Fruit fly (Drosophila melanogaster): Measurements from ENCODE around the gene FER.

Gene FER

DNA sequence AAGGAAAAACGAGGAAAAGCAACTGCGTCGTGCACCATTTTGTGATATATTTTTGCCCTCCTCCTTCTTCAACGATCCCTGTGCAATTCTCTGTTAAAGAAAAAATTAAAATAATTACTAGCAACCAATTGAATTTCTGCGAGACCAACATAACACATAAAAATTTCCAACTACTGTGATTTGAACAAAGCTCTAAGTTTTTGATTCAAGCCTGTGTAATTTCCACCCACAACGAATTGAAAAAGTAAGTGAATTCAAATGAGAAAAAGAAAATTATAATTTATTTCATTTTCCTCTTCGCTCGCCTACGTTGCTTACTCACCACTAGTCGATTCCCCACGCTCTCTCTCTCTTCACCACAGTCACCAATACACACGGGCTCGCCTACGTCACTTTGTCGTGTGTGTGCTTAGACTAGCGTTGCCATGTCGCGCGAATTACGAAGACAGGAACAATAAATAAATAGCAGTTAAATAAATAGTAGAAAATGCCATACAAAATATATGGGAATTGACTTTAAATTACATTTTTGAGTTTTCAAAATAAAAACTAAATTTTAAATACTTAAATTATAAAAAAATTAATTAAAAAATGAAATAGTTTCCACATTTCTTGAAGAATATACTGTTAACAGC lies 52.0 kb downstream of the FER start (continued):
- TF ChIP-seq CG17186 (GFP tag; optimal IDR thresholded peaks at IDR 0.05), result no peak
- peak; percentile 58 for TF ChIP-seq nerfin-1 (tag; optimal IDR thresholded peaks at IDR 0.05)
- TF ChIP-seq bbx (GFP tag; IDR thresholded peaks at IDR 0.05; ENCODE audit: partially characterized antibody), result no peak
- TF ChIP-seq CG15514 (GFP tag; optimal IDR thresholded peaks at IDR 0.05), result peak; percentile 69
- TF ChIP-seq cg (GFP tag; optimal IDR thresholded peaks at IDR 0.05), result peak; percentile 79
- peak; percentile 85 for TF ChIP-seq ash1 (GFP tag; optimal IDR thresholded peaks at IDR 0.05)
- TF ChIP-seq CG32532 (GFP tag; IDR thresholded peaks at IDR 0.05), result 0 out of 2 replicates have a peak, but pooled peaks have one; percentile 15
- TF ChIP-seq H15 (GFP tag; IDR thresholded peaks at IDR 0.05), result no peak
- TF ChIP-seq Hmx (GFP tag; optimal IDR thresholded peaks at IDR 0.05), result no peak
- TF ChIP-seq H2.0 (GFP tag; IDR thresholded peaks at IDR 0.05), result no peak
- TF ChIP-seq fd96Cb (tag; optimal IDR thresholded peaks at IDR 0.05), result no peak
- TF ChIP-seq CG12236 (GFP tag; optimal IDR thresholded peaks at IDR 0.05), result no peak
- TF ChIP-seq CG10321 (GFP tag; IDR thresholded peaks at IDR 0.05), result no peak
- no peak for TF ChIP-seq ken (GFP tag; IDR thresholded peaks at IDR 0.05)
- no peak for TF ChIP-seq rib (GFP tag; IDR thresholded peaks at IDR 0.05)
- peak; percentile 70 for TF ChIP-seq Asciz (GFP tag; optimal IDR thresholded peaks at IDR 0.05)
- no peak for TF ChIP-seq CG4282 (GFP tag; optimal IDR thresholded peaks at IDR 0.05)
- TF ChIP-seq sim (GFP tag; IDR thresholded peaks at IDR 0.05), result no peak
- peak; percentile 39 for TF ChIP-seq CG4854 (GFP tag; optimal IDR thresholded peaks at IDR 0.05)
- TF ChIP-seq toy (GFP tag; IDR thresholded peaks at IDR 0.05), result no peak
- peak; percentile 20 for TF ChIP-seq CG10654 (GFP tag; optimal IDR thresholded peaks at IDR 0.05)
- TF ChIP-seq CTCF (GFP tag; optimal IDR thresholded peaks at IDR 0.05), result peak; percentile 40
- TF ChIP-seq nau (GFP tag; optimal IDR thresholded peaks at IDR 0.05), result peak; percentile 24
- no peak for TF ChIP-seq CG10565 (GFP tag; optimal IDR thresholded peaks at IDR 0.05)
- no peak for TF ChIP-seq CG18764 (GFP tag; optimal IDR thresholded peaks at IDR 0.05)
- no peak for TF ChIP-seq sima (GFP tag; optimal IDR thresholded peaks at IDR 0.05)
- TF ChIP-seq croc (GFP tag; conservative IDR thresholded peaks at IDR 0.05), result no peak
- no peak for TF ChIP-seq Usf (GFP tag; optimal IDR thresholded peaks at IDR 0.05)
- no peak for TF ChIP-seq Dref (GFP tag; IDR thresholded peaks at IDR 0.05)
- TF ChIP-seq z (GFP tag; IDR thresholded peaks at IDR 0.05), result no peak
- TF ChIP-seq Atf6 (GFP tag; IDR thresholded peaks at IDR 0.05), result peak; percentile 53; the same call in 1 of the 2 replicates
- TF ChIP-seq CG11696 (GFP tag; IDR thresholded peaks at IDR 0.05), result no peak
- TF ChIP-seq fu2 (GFP tag; optimal IDR thresholded peaks at IDR 0.05), result no peak
- TF ChIP-seq CG14014 (GFP tag; IDR thresholded peaks at IDR 0.05), result peak; percentile 11; the same call in 1 of the 2 replicates
- no peak for TF ChIP-seq bowl (GFP tag; IDR thresholded peaks at IDR 0.05)
- TF ChIP-seq onecut (GFP tag; IDR thresholded peaks at IDR 0.05), result peak; percentile 50
- TF ChIP-seq prd (optimal IDR thresholded peaks at IDR 0.05), result no peak
- no peak for TF ChIP-seq prd (GFP tag; IDR thresholded peaks at IDR 0.05)
- peak; percentile 69 for TF ChIP-seq CG12071 (GFP tag; optimal IDR thresholded peaks at IDR 0.05)
- TF ChIP-seq CG1024 (GFP tag; IDR thresholded peaks at IDR 0.05), result no peak
- TF ChIP-seq Pdp1 (GFP tag; optimal IDR thresholded peaks at IDR 0.05), result peak in 1 of 2 experiments; percentile 37
- TF ChIP-seq CG4730 (GFP tag; IDR thresholded peaks at IDR 0.05), result no peak
- no peak for TF ChIP-seq CG4360 (GFP tag; IDR thresholded peaks at IDR 0.05)
- TF ChIP-seq zen (tag; optimal IDR thresholded peaks at IDR 0.05), result no peak
- no peak for TF ChIP-seq ewg (GFP tag; optimal IDR thresholded peaks at IDR 0.05)
- no peak for TF ChIP-seq klu (GFP tag; IDR thresholded peaks at IDR 0.05)
- no peak for TF ChIP-seq sna (GFP tag; IDR thresholded peaks at IDR 0.05; ENCODE audit: partially characterized antibody)
- peak; percentile 60 for TF ChIP-seq MTF-1 (GFP tag; optimal IDR thresholded peaks at IDR 0.05; ENCODE audit: borderline replicate concordance)
- peak; percentile 67 for TF ChIP-seq CG17359 (tag; optimal IDR thresholded peaks at IDR 0.05)
- no peak for TF ChIP-seq tna (GFP tag; IDR thresholded peaks at IDR 0.05; ENCODE audit: partially characterized antibody)
- no peak for TF ChIP-seq Fer2 (tag; optimal IDR thresholded peaks at IDR 0.05)
- TF ChIP-seq CG17361 (GFP tag; IDR thresholded peaks at IDR 0.05), result no peak

Measured in whole organism, embryonic.